Fruit fly (Drosophila melanogaster) whole organism, pupa: ENCODE data around the gene beat-Ic.

Experiments
- CG10348 ChIP-seq: fragments of 200-800 bp; sonication (Bioruptor generic); IDR thresholded peaks from 2 replicates; pipeline ENCODE4 v1.3.6; 2022; ENCODE audit warnings: missing biosample characterization, missing genetic modification characterization
- CG12605 ChIP-seq: fragments of 200-800 bp; sonication (Bioruptor generic); IDR thresholded peaks from 2 replicates; pipeline ENCODE4 v1.3.6; 2022; ENCODE audit warnings: missing biosample characterization, missing genetic modification characterization
- CG13204 ChIP-seq: fragments of 200-800 bp; sonication (Bioruptor generic); optimal IDR thresholded peaks from 2 replicates; lab custom pipeline; 2018; ENCODE audit warnings: missing biosample characterization, mild to moderate bottlenecking, missing genetic modification characterization, moderate library complexity
- CG14655 ChIP-seq: fragments of 200-800 bp; sonication (Bioruptor generic); optimal IDR thresholded peaks from 3 replicates; lab custom pipeline; 2017; ENCODE audit warnings: mild to moderate bottlenecking, missing biosample characterization, missing genetic modification reagents, missing genetic modification characterization
- CG15710 ChIP-seq: fragments of 200-800 bp; sonication (Bioruptor generic); optimal IDR thresholded peaks from 2 replicates; lab custom pipeline; 2018; ENCODE audit warnings: missing biosample characterization, mild to moderate bottlenecking, missing genetic modification characterization, moderate library complexity
- CG17806 ChIP-seq: fragments of 200-800 bp; sonication (Bioruptor generic); optimal IDR thresholded peaks from 2 replicates; lab custom pipeline; 2018; ENCODE audit warnings: missing biosample characterization, mild to moderate bottlenecking, missing genetic modification characterization, moderate library complexity
- CG32121 ChIP-seq: fragments of 200-800 bp; sonication (Bioruptor generic); IDR thresholded peaks from 2 replicates; pipeline ENCODE4 v1.3.6; 2022; ENCODE audit warnings: missing biosample characterization, missing genetic modification characterization
- CG34367 ChIP-seq: fragments of 200-800 bp; sonication (Bioruptor generic); optimal IDR thresholded peaks from 2 replicates; lab custom pipeline; 2018; ENCODE audit warnings: missing biosample characterization, mild to moderate bottlenecking, missing genetic modification characterization
- CG4496 ChIP-seq: fragments of 200-800 bp; sonication (Bioruptor generic); IDR thresholded peaks from 3 replicates; pipeline ENCODE4 v1.3.6; 2022; ENCODE audit warnings: missing biosample characterization, missing genetic modification characterization
- CG8159 ChIP-seq: fragments of 200-800 bp; sonication (Bioruptor generic); optimal IDR thresholded peaks from 3 replicates; lab custom pipeline; 2018; ENCODE audit warnings: missing biosample characterization, mild to moderate bottlenecking, missing genetic modification characterization, moderate library complexity
- CG8301 ChIP-seq: fragments of 200-800 bp; sonication (Bioruptor generic); optimal IDR thresholded peaks from 2 replicates; lab custom pipeline; 2018; ENCODE audit warnings: missing biosample characterization, mild to moderate bottlenecking, missing genetic modification characterization
- CG9948 ChIP-seq: fragments of 200-800 bp; sonication (Bioruptor generic); optimal IDR thresholded peaks from 2 replicates; lab custom pipeline; 2018; ENCODE audit warnings: missing biosample characterization, mild to moderate bottlenecking, missing genetic modification characterization, moderate library complexity
- D1 ChIP-seq: fragments of 200-800 bp; sonication (Bioruptor generic); optimal IDR thresholded peaks from 2 replicates; lab custom pipeline; 2018; ENCODE audit warnings: missing biosample characterization, mild to moderate bottlenecking, missing genetic modification characterization, moderate library complexity
- EcR ChIP-seq: fragments of 200-800 bp; sonication (Bioruptor generic); optimal IDR thresholded peaks from 3 replicates; lab custom pipeline; 2019; ENCODE audit warnings: missing biosample characterization, missing genetic modification characterization, mild to moderate bottlenecking, moderate library complexity, missing genetic modification reagents
- Ets98B ChIP-seq: fragments of 200-800 bp; sonication (Bioruptor generic); IDR thresholded peaks from 2 replicates; pipeline ENCODE4 v1.3.6; 2022; ENCODE audit warnings: missing biosample characterization, missing genetic modification characterization
- Pif1A ChIP-seq: fragments of 200-800 bp; sonication (Bioruptor generic); optimal IDR thresholded peaks from 3 replicates; lab custom pipeline; 2016; ENCODE audit warnings: missing biosample characterization, missing genetic modification characterization
- Pif1B ChIP-seq: fragments of 200-800 bp; sonication (Bioruptor generic); optimal IDR thresholded peaks from 3 replicates; lab custom pipeline; 2016; ENCODE audit warnings: missing biosample characterization, missing genetic modification characterization
- Snoo ChIP-seq: fragments of 200-800 bp; sonication (Bioruptor generic); optimal IDR thresholded peaks from 3 replicates; lab custom pipeline; 2017; ENCODE audit warnings: missing biosample characterization, mild to moderate bottlenecking, missing genetic modification characterization, inconsistent platforms
- fd96Ca ChIP-seq: fragments of 200-800 bp; sonication (Bioruptor generic); IDR thresholded peaks from 3 replicates; pipeline ENCODE4 v1.3.6; 2022; ENCODE audit warnings: missing biosample characterization, missing genetic modification characterization
- gl ChIP-seq: fragments of 200-800 bp; sonication (Bioruptor generic); optimal IDR thresholded peaks from 2 replicates; lab custom pipeline; 2018; ENCODE audit warnings: missing biosample characterization, mild to moderate bottlenecking, missing genetic modification characterization
- rn ChIP-seq: fragments of 200-800 bp; sonication (Bioruptor generic); IDR thresholded peaks from 2 replicates; pipeline ENCODE4 v1.3.6; 2022; ENCODE audit warnings: missing biosample characterization, missing genetic modification characterization

The beat-Ic gene

dm6 chr2L:16000199-16000598 is at the start of gene beat-Ic:
beat-Ic (plus strand) TSS chr2L:16000291.
- TF ChIP-seq CG12605 (GFP tag; lab: Robert Waterston, UW) (no peak), CG8301 (tag; lab: Kevin White, UChicago) (no peak)

dm6 chr2L:15957558-15957957 is 42.5 kb upstream of the beat-Ic start, which contains the start of gene CG18063:
CG18063 (plus strand) TSS chr2L:15957858.
- no peak for TF ChIP-seq rn (GFP tag; lab: Robert Waterston, UW)
- no peak for TF ChIP-seq CG4496
- TF ChIP-seq CG32121 = no peak
- no peak for TF ChIP-seq CG13204 (GFP tag; lab: Kevin White, UChicago)
- no peak for TF ChIP-seq CG8301 (tag; lab: Kevin White, UChicago)
- no peak for TF ChIP-seq fd96Ca (GFP tag; lab: Robert Waterston, UW)

- TF ChIP-seq CG34367 (tag; lab: Kevin White, UChicago) = no peak
- no peak for TF ChIP-seq CG17806 (tag; lab: Kevin White, UChicago)
- no peak for TF ChIP-seq D1 (tag; lab: Kevin White, UChicago)
- TF ChIP-seq fd96Ca (GFP tag; lab: Robert Waterston, UW) = no peak
- no peak for TF ChIP-seq CG15710 (tag; lab: Kevin White, UChicago)
- no peak for TF ChIP-seq Pif1B (GFP tag; lab: Kevin White, UChicago)
- no peak for TF ChIP-seq Ets98B (GFP tag; lab: Robert Waterston, UW)
These were observed 37.8 kb upstream of the beat-Ic start, which contains the start of gene beat-Ib for dm6 chr2L:15962335-15962734. beat-Ib (minus strand) TSS chr2L:15962435.

- TF ChIP-seq Snoo (no peak), CG32121 (no peak), Pif1A (no peak), CG13204 (GFP tag; lab: Kevin White, UChicago) (no peak), CG8301 (tag; lab: Kevin White, UChicago) (no peak), CG8159 (no peak), fd96Ca (GFP tag; lab: Robert Waterston, UW) (no peak), CG12605 (GFP tag; lab: Robert Waterston, UW) (no peak), CG10348 (GFP tag; lab: Robert Waterston, UW) (no peak), CG4496 (no peak)
These were observed 20.9 kb upstream of the beat-Ic start, which contains the start of gene CG10839 for dm6 chr2L:15979186-15979585. CG10839 (plus strand) TSS chr2L:15979486.

dm6 chr2L:16003541-16003940 is 3.5 kb downstream of the beat-Ic start, which contains the start of gene CG34167:
CG34167 (minus strand) TSS chr2L:16003641.
- TF ChIP-seq CG8159 = no peak
- no peak for TF ChIP-seq CG17806 (tag; lab: Kevin White, UChicago)
- no peak for TF ChIP-seq D1 (tag; lab: Kevin White, UChicago)
- TF ChIP-seq CG13204 (GFP tag; lab: Kevin White, UChicago) = no peak
- TF ChIP-seq CG10348 (GFP tag; lab: Robert Waterston, UW) = no peak
- TF ChIP-seq fd96Ca (GFP tag; lab: Robert Waterston, UW) = no peak
- no peak for TF ChIP-seq CG9948 (tag; lab: Kevin White, UChicago)

dm6 chr2L:16004025-16004424 is 3.9 kb downstream of the beat-Ic start, which contains the start of the genes CG13245 and CG43816:
CG13245 (plus strand) TSS chr2L:16004325.
CG43816 (plus strand) TSS chr2L:16004325.
- TF ChIP-seq CG4496 (no peak), CG10348 (GFP tag; lab: Robert Waterston, UW) (no peak), Snoo (no peak), CG8301 (tag; lab: Kevin White, UChicago) (no peak), CG15710 (tag; lab: Kevin White, UChicago) (no peak), Ets98B (GFP tag; lab: Robert Waterston, UW) (no peak), Pif1B (GFP tag; lab: Kevin White, UChicago) (no peak), fd96Ca (GFP tag; lab: Robert Waterston, UW) (no peak), D1 (tag; lab: Kevin White, UChicago) (no peak), CG8159 (no peak), CG14655 (no peak), CG34367 (tag; lab: Kevin White, UChicago) (no peak), rn (GFP tag; lab: Robert Waterston, UW) (no peak), EcR (no peak), gl (tag; lab: Kevin White, UChicago) (no peak), CG13204 (GFP tag; lab: Kevin White, UChicago) (no peak)

dm6 chr2L:16006179-16006578 is 6.1 kb downstream of the beat-Ic start, which contains the start of gene CG31820:
CG31820 (minus strand) TSS chr2L:16006279.
- TF ChIP-seq Ets98B (GFP tag; lab: Robert Waterston, UW) = no peak
- no peak for TF ChIP-seq CG8301 (tag; lab: Kevin White, UChicago)
- no peak for TF ChIP-seq CG14655
- no peak for TF ChIP-seq gl (tag; lab: Kevin White, UChicago)
- no peak for TF ChIP-seq rn (GFP tag; lab: Robert Waterston, UW)
- no peak for TF ChIP-seq CG15710 (tag; lab: Kevin White, UChicago)
- no peak for TF ChIP-seq CG10348 (GFP tag; lab: Robert Waterston, UW)
